Fruit fly (Drosophila melanogaster) ovary, adult (tissue): ENCODE data around the gene CG32812.

Experiments used
- CG17801 ChIP-seq: fragments of 200-800 bp; optimal IDR thresholded peaks from 2 replicates; lab custom pipeline; 2019; ENCODE audit warnings: missing biosample characterization, mild to moderate bottlenecking, missing genetic modification characterization, moderate library complexity; ENCODE audit not compliant: partially characterized antibody

The CG32812 gene

dm6 chrX:1288924-1289608, 2.0 kb downstream of the CG32812 start:
- TF ChIP-seq CG17801 (GFP tag; lab: Kevin White, UChicago): peak; percentile 22

dm6 chrX:1298287-1298686, 11.2 kb downstream of the CG32812 start, which contains the start of gene CG32811:
Gene CG32811, minus strand, starts transcription at chrX:1298387.
- TF ChIP-seq CG17801 (GFP tag; lab: Kevin White, UChicago): no peak

dm6 chrX:1299928-1300327, 12.8 kb downstream of the CG32812 start:
- TF ChIP-seq CG17801 (GFP tag; lab: Kevin White, UChicago): no peak

- TF ChIP-seq CG17801 (GFP tag; lab: Kevin White, UChicago): no peak
Measured at dm6 chrX:1303961-1304360, 16.9 kb downstream of the CG32812 start.

dm6 chrX:1308444-1308843, 21.4 kb downstream of the CG32812 start:
- TF ChIP-seq CG17801 (GFP tag; lab: Kevin White, UChicago): no peak

dm6 chrX:1311218-1311617, 24.1 kb downstream of the CG32812 start:
- no peak for TF ChIP-seq CG17801 (GFP tag; lab: Kevin White, UChicago)

- no peak for TF ChIP-seq CG17801 (GFP tag; lab: Kevin White, UChicago)
Measured at dm6 chrX:1312510-1312909, 25.4 kb downstream of the CG32812 start.

dm6 chrX:1320144-1320981, 33.3 kb downstream of the CG32812 start:
- TF ChIP-seq CG17801 (GFP tag; lab: Kevin White, UChicago): no peak

dm6 chrX:1321043-1321442, 34.0 kb downstream of the CG32812 start:
- no peak for TF ChIP-seq CG17801 (GFP tag; lab: Kevin White, UChicago)

dm6 chrX:1321664-1322063, 34.6 kb downstream of the CG32812 start:
- no peak for TF ChIP-seq CG17801 (GFP tag; lab: Kevin White, UChicago)

dm6 chrX:1322214-1322613, 35.1 kb downstream of the CG32812 start, which contains the start of gene DAAM:
Gene DAAM, minus strand, starts transcription at chrX:1322362.
- TF ChIP-seq CG17801 (GFP tag; lab: Kevin White, UChicago): peak; percentile 61

dm6 chrX:1337998-1338397, 50.9 kb downstream of the CG32812 start:
- no peak for TF ChIP-seq CG17801 (GFP tag; lab: Kevin White, UChicago)
